Worm (Caenorhabditis elegans) whole organism, mixed stage, embryonic: ENCODE data around the gene ndc-80.

ENCODE experiments used
- blmp-1 ChIP-seq: fragments of 150-350 bp; optimal IDR thresholded peaks from 2 replicates; lab custom pipeline; 2014; ENCODE audit warnings: missing biosample characterization, missing genetic modification characterization
- ces-1 ChIP-seq: fragments of 150-350 bp; optimal IDR thresholded peaks from 2 replicates; lab custom pipeline; 2014; ENCODE audit warnings: missing biosample characterization, missing genetic modification reagents, missing genetic modification characterization
- lin-13 ChIP-seq: fragments of 150-350 bp; optimal IDR thresholded peaks from 2 replicates; lab custom pipeline; 2014; ENCODE audit warnings: missing biosample characterization, missing genetic modification characterization
- lsy-2 ChIP-seq: fragments of 150-350 bp; optimal IDR thresholded peaks from 2 replicates; lab custom pipeline; 2014; ENCODE audit warnings: missing biosample characterization, missing genetic modification characterization
- nhr-237 ChIP-seq: fragments of 150-350 bp; optimal IDR thresholded peaks from 2 replicates; lab custom pipeline; 2014; ENCODE audit warnings: missing biosample characterization, missing genetic modification characterization
- nhr-76 ChIP-seq: sonication (generic microtip); optimal IDR thresholded peaks from 2 replicates; lab custom pipeline; 2017; ENCODE audit warnings: missing biosample characterization, missing genetic modification characterization
- sem-2 ChIP-seq: fragments of 200-800 bp; sonication (Bioruptor generic); optimal IDR thresholded peaks from 2 replicates; lab custom pipeline; 2018; ENCODE audit warnings: mild to moderate bottlenecking, missing genetic modification characterization, missing compliant biosample characterization
- unc-39 ChIP-seq: fragments of 150-350 bp; optimal IDR thresholded peaks from 2 replicates; lab custom pipeline; 2014; ENCODE audit warnings: missing biosample characterization, missing genetic modification characterization
- unc-62 ChIP-seq: fragments of 150-350 bp; optimal IDR thresholded peaks from 2 replicates; lab custom pipeline; 2014; ENCODE audit warnings: missing biosample characterization, missing genetic modification reagents, missing genetic modification characterization

DNA sequence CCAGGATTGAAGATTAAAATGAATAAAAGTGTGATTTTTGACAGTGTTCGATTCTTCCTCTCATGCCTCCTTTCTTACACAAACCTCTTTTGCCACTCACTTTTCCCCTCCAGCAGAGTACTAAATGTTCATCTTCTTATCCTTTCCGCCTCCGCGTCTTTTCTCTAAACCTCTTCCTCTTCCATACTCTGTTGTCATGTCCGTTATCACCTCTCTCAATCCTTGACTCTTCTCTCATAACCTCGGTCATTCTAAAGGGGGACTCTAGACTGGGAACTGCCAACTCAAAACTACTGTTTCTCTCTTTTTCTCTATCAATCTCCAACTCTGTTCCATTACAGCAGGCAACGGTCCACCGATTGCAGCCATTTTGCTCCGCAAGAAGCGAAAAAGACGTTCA lies 37.7 kb upstream of the ndc-80 start:
- TF ChIP-seq nhr-237 (tag; lab: Kevin White, UChicago) (no peak), sem-2 (GFP tag; lab: Kevin White, UChicago) (no peak), lin-13 (no peak), blmp-1 (tag; lab: Kevin White, UChicago) (no peak), unc-39 (tag; lab: Kevin White, UChicago) (no peak), unc-62 (GFP tag; lab: Kevin White, UChicago) (no peak), lsy-2 (tag; lab: Kevin White, UChicago) (no peak), ces-1 (GFP tag; lab: Kevin White, UChicago) (no peak), nhr-76 (tag; lab: Kevin White, UChicago) (no peak)
